Fruit fly (Drosophila melanogaster) whole organism, embryonic: ENCODE data around the gene CG7806.
A peak's percentile ranks its signal among the peaks of the same experiment; 100 is the strongest.

Experiments
- Abd-B ChIP-seq: fragments of 200-800 bp; sonication (Bioruptor generic); optimal IDR thresholded peaks from 2 replicates; lab custom pipeline; 2018; ENCODE audit warnings: missing biosample characterization, mild to moderate bottlenecking, missing genetic modification characterization, moderate library complexity
- CG10209 ChIP-seq: fragments of 200-800 bp; sonication (Bioruptor generic); optimal IDR thresholded peaks from 3 replicates; lab custom pipeline; 2017; ENCODE audit warnings: missing biosample characterization, mild to moderate bottlenecking, missing genetic modification characterization, missing genetic modification reagents
- CG11398 ChIP-seq: fragments of 200-800 bp; sonication (Bioruptor generic); optimal IDR thresholded peaks from 2 replicates; lab custom pipeline; 2016; ENCODE audit warnings: missing biosample characterization, missing genetic modification characterization
- CG11504 ChIP-seq: fragments of 200-800 bp; sonication (Bioruptor generic); optimal IDR thresholded peaks from 3 replicates; lab custom pipeline; 2019; ENCODE audit warnings: missing biosample characterization, mild to moderate bottlenecking, missing genetic modification characterization, moderate library complexity
- CG13287 ChIP-seq: fragments of 200-800 bp; sonication (Bioruptor generic); IDR thresholded peaks from 2 replicates; pipeline ENCODE4 v1.3.6; 2022; ENCODE audit warnings: missing biosample characterization, missing genetic modification characterization; ENCODE audit not compliant: partially characterized antibody
- CG14667 ChIP-seq: fragments of 200-800 bp; sonication (Bioruptor generic); IDR thresholded peaks from 2 replicates; pipeline ENCODE4 v1.3.6; 2022; ENCODE audit warnings: missing biosample characterization, missing genetic modification characterization
- CG15696 ChIP-seq: fragments of 200-800 bp; sonication (Bioruptor generic); optimal IDR thresholded peaks from 2 replicates; lab custom pipeline; 2019; ENCODE audit warnings: missing biosample characterization, mild to moderate bottlenecking, missing genetic modification characterization, moderate library complexity
- CG17829 ChIP-seq: fragments of 200-800 bp; optimal IDR thresholded peaks from 2 replicates; lab custom pipeline; 2019; ENCODE audit warnings: missing biosample characterization, mild to moderate bottlenecking, missing genetic modification characterization, moderate library complexity
- CG18599 ChIP-seq: fragments of 200-800 bp; sonication (Bioruptor generic); optimal IDR thresholded peaks from 3 replicates; lab custom pipeline; 2017; ENCODE audit warnings: missing biosample characterization, missing genetic modification characterization, mild to moderate bottlenecking, moderate library complexity, missing genetic modification reagents
- CG2199 ChIP-seq: fragments of 200-800 bp; sonication (Bioruptor generic); IDR thresholded peaks from 3 replicates; pipeline ENCODE4 v1.3.6; 2022; ENCODE audit warnings: missing biosample characterization, missing genetic modification characterization
- CG30403 ChIP-seq: fragments of 200-800 bp; sonication (Bioruptor generic); optimal IDR thresholded peaks from 3 replicates; lab custom pipeline; 2016; ENCODE audit warnings: missing biosample characterization, missing genetic modification characterization
- CG3281 ChIP-seq: fragments of 200-800 bp; sonication (Bioruptor generic); optimal IDR thresholded peaks from 3 replicates; lab custom pipeline; 2017; ENCODE audit warnings: missing biosample characterization, mild to moderate bottlenecking, missing genetic modification characterization
- CG33557 ChIP-seq: fragments of 200-800 bp; sonication (Bioruptor generic); optimal IDR thresholded peaks from 2 replicates; lab custom pipeline; 2019; ENCODE audit warnings: missing biosample characterization, mild to moderate bottlenecking, missing genetic modification characterization, moderate library complexity
- CG34376 ChIP-seq: fragments of 200-800 bp; sonication (Bioruptor generic); optimal IDR thresholded peaks from 2 replicates; lab custom pipeline; 2018; ENCODE audit warnings: missing biosample characterization, mild to moderate bottlenecking, missing genetic modification characterization
- CG6654 ChIP-seq: fragments of 200-800 bp; sonication (Bioruptor generic); optimal IDR thresholded peaks from 2 replicates; lab custom pipeline; 2017; ENCODE audit warnings: missing biosample characterization, mild to moderate bottlenecking, missing genetic modification characterization
- CG6765 ChIP-seq: fragments of 200-800 bp; sonication (Bioruptor generic); optimal IDR thresholded peaks from 3 replicates; lab custom pipeline; 2017; ENCODE audit warnings: missing biosample characterization, mild to moderate bottlenecking, missing genetic modification characterization
- CG7556 ChIP-seq: fragments of 200-800 bp; sonication (Bioruptor generic); optimal IDR thresholded peaks from 2 replicates; lab custom pipeline; 2017; ENCODE audit warnings: missing biosample characterization, mild to moderate bottlenecking, missing genetic modification characterization
- CG7839 ChIP-seq: fragments of 200-800 bp; sonication (Bioruptor generic); optimal IDR thresholded peaks from 3 replicates; lab custom pipeline; 2018; ENCODE audit warnings: missing biosample characterization, mild to moderate bottlenecking, missing genetic modification characterization, moderate library complexity
- CG9727 ChIP-seq: fragments of 200-800 bp; sonication (Bioruptor generic); optimal IDR thresholded peaks from 3 replicates; lab custom pipeline; 2017; ENCODE audit warnings: missing biosample characterization, mild to moderate bottlenecking, missing genetic modification characterization
- Dbx ChIP-seq: fragments of 200-800 bp; sonication (Bioruptor generic); IDR thresholded peaks from 3 replicates; pipeline ENCODE4 v1.3.6; 2022; ENCODE audit warnings: missing biosample characterization, missing genetic modification characterization
- Deaf1 ChIP-seq: fragments of 200-800 bp; optimal IDR thresholded peaks from 3 replicates; lab custom pipeline; 2019; ENCODE audit warnings: missing biosample characterization, mild to moderate bottlenecking, missing genetic modification characterization, moderate library complexity
- Ets65A ChIP-seq: fragments of 200-800 bp; sonication (Bioruptor generic); peaks from one replicate; lab custom pipeline; 2016; ENCODE audit warnings: missing biosample characterization, missing genetic modification characterization
- Fer3 ChIP-seq: fragments of 200-800 bp; sonication (Bioruptor generic); optimal IDR thresholded peaks from 2 replicates; lab custom pipeline; 2018; ENCODE audit warnings: missing biosample characterization, mild to moderate bottlenecking, missing genetic modification characterization, moderate library complexity
- GATAe ChIP-seq: fragments of 200-800 bp; sonication (Bioruptor generic); conservative IDR thresholded peaks from 2 replicates; pipeline ENCODE4 v1.3.6; 2022; ENCODE audit warnings: missing biosample characterization, missing genetic modification characterization
- Max ChIP-seq: fragments of 200-800 bp; sonication (Bioruptor generic); optimal IDR thresholded peaks from 2 replicates; lab custom pipeline; 2016; ENCODE audit warnings: missing biosample characterization, mild to moderate bottlenecking, missing genetic modification characterization
- Med ChIP-seq: fragments of 200-800 bp; sonication (Bioruptor generic); peaks from one replicate; lab custom pipeline; 2016; ENCODE audit warnings: missing biosample characterization, missing genetic modification characterization, mild to moderate bottlenecking, inconsistent platforms, moderate library complexity
- Meics ChIP-seq: fragments of 200-800 bp; sonication (Bioruptor generic); optimal IDR thresholded peaks from 2 replicates; lab custom pipeline; 2017; ENCODE audit warnings: missing biosample characterization, mild to moderate bottlenecking, missing genetic modification characterization
- Oaz ChIP-seq: fragments of 200-800 bp; sonication (Bioruptor generic); IDR thresholded peaks from 2 replicates; pipeline ENCODE4 v1.3.6; 2022; ENCODE audit warnings: missing biosample characterization, missing genetic modification characterization
- Sin3A ChIP-seq: fragments of >200 bp; optimal IDR thresholded peaks from 2 replicates; lab custom pipeline; 2018
- Six4 ChIP-seq: fragments of 200-800 bp; sonication (Bioruptor generic); optimal IDR thresholded peaks from 2 replicates; lab custom pipeline; 2016; ENCODE audit warnings: missing biosample characterization, missing genetic modification characterization
- TFAM ChIP-seq: fragments of 200-800 bp; sonication (Bioruptor generic); optimal IDR thresholded peaks from 2 replicates; lab custom pipeline; 2017; ENCODE audit warnings: missing biosample characterization, missing genetic modification characterization, inconsistent platforms
- Trl ChIP-seq, 3 experiments: fragments of >200 bp in 2 of 3; fragments of 200-800 bp in 1 of 3; sonication (Bioruptor generic) in 1 of 3; optimal IDR thresholded peaks; 2 replicates in 1 of 3; 3 replicates in 2 of 3; lab custom pipeline; 2016 to 2017; ENCODE audit warnings: missing biosample characterization in 1 of 3, missing genetic modification characterization in 1 of 3
- ab ChIP-seq: fragments of 200-800 bp; sonication (Bioruptor generic); optimal IDR thresholded peaks from 2 replicates; lab custom pipeline; 2016; ENCODE audit warnings: missing biosample characterization, missing genetic modification characterization
- abd-A ChIP-seq: fragments of 200-800 bp; sonication (Bioruptor generic); optimal IDR thresholded peaks from 3 replicates; lab custom pipeline; 2019; ENCODE audit warnings: missing biosample characterization, mild to moderate bottlenecking, missing genetic modification characterization, moderate library complexity
- chinmo ChIP-seq: fragments of 200-800 bp; sonication (Bioruptor generic); IDR thresholded peaks from 4 replicates; pipeline ENCODE4 v1.3.6; 2022; ENCODE audit warnings: missing biosample characterization, missing genetic modification characterization; ENCODE audit not compliant: partially characterized antibody
- cwo ChIP-seq: fragments of 200-800 bp; sonication (Bioruptor generic); optimal IDR thresholded peaks from 3 replicates; lab custom pipeline; 2017; ENCODE audit warnings: missing biosample characterization, missing genetic modification characterization, mild to moderate bottlenecking, moderate library complexity, missing genetic modification reagents
- dmrt99B ChIP-seq: fragments of 200-800 bp; sonication (Bioruptor generic); optimal IDR thresholded peaks from 2 replicates; lab custom pipeline; 2018; ENCODE audit warnings: missing biosample characterization, mild to moderate bottlenecking, missing genetic modification characterization, moderate library complexity
- ems ChIP-seq: fragments of 200-800 bp; sonication (Bioruptor generic); optimal IDR thresholded peaks from 3 replicates; lab custom pipeline; 2016; ENCODE audit warnings: missing biosample characterization, missing genetic modification characterization
- gem ChIP-seq: fragments of 200-800 bp; sonication (Bioruptor generic); optimal IDR thresholded peaks from 2 replicates; lab custom pipeline; 2019; ENCODE audit warnings: missing biosample characterization, mild to moderate bottlenecking, missing genetic modification characterization, moderate library complexity
- gt ChIP-seq: fragments of 200-800 bp; sonication (Bioruptor generic); IDR thresholded peaks from 2 replicates; pipeline ENCODE4 v1.3.6; 2022; ENCODE audit warnings: missing biosample characterization, missing genetic modification characterization
- insv ChIP-seq, 2 experiments: fragments of 200-800 bp; sonication (Bioruptor generic); optimal IDR thresholded peaks; 3 replicates each; lab custom pipeline; 2016 to 2018; ENCODE audit warnings: missing biosample characterization in 2 of 2, missing genetic modification characterization in 2 of 2
- lab ChIP-seq: fragments of 200-800 bp; sonication (Bioruptor generic); optimal IDR thresholded peaks from 3 replicates; lab custom pipeline; 2017; ENCODE audit warnings: missing biosample characterization, missing genetic modification characterization, mild to moderate bottlenecking, moderate library complexity, missing genetic modification reagents
- mld ChIP-seq: fragments of 200-800 bp; sonication (Bioruptor generic); IDR thresholded peaks from 3 replicates; pipeline ENCODE4 v1.3.6; 2022; ENCODE audit warnings: missing biosample characterization, missing genetic modification characterization; ENCODE audit not compliant: partially characterized antibody
- row ChIP-seq: fragments of 200-800 bp; sonication (Bioruptor generic); IDR thresholded peaks from 3 replicates; pipeline ENCODE4 v1.3.6; 2022; ENCODE audit warnings: missing biosample characterization, missing genetic modification characterization
- unc-4 ChIP-seq: fragments of 200-800 bp; sonication (Bioruptor generic); IDR thresholded peaks from 2 replicates; pipeline ENCODE4 v1.3.6; 2022; ENCODE audit warnings: missing biosample characterization, missing genetic modification characterization; ENCODE audit not compliant: partially characterized antibody

The CG7806 gene

DNA sequence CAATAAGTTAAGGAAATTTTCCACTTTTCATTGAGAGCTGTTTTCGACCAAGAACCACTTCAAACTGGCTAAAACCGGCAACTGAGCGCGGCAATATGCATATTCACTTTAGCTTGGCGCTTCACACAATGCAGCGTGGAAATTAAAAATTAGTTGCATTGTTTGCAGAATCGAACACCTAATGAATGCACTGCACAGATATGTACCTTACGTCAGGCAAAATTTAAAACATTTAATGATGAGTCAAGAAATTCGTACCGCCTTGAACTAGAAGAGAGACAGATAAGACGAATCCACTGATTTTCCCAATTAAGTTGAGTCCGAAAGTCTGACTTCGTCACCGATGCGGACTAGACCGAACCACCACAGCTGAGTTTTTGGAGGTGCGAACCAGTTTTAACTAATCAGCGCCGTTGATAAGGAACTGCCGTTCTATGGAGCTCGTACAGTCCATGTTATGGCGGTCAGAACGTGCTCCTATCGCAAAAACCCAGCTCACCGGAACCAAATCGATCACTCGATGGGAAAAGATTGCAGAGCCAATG, 16.7 kb downstream of the CG7806 start (continued):
- TF ChIP-seq mld (GFP tag; lab: Robert Waterston, UW) (no peak), CG6654 (no peak), TFAM (GFP tag; lab: Kevin White, UChicago) (no peak), CG14667 (GFP tag; lab: Robert Waterston, UW) (no peak), Med (no peak), Meics (GFP tag; lab: Kevin White, UChicago) (peak; percentile 54), Ets65A (GFP tag; lab: Kevin White, UChicago) (no peak), gt (GFP tag; lab: Robert Waterston, UW) (no peak), CG33557 (GFP tag; lab: Kevin White, UChicago) (no peak), ab (GFP tag; lab: Kevin White, UChicago) (no peak)

DNA sequence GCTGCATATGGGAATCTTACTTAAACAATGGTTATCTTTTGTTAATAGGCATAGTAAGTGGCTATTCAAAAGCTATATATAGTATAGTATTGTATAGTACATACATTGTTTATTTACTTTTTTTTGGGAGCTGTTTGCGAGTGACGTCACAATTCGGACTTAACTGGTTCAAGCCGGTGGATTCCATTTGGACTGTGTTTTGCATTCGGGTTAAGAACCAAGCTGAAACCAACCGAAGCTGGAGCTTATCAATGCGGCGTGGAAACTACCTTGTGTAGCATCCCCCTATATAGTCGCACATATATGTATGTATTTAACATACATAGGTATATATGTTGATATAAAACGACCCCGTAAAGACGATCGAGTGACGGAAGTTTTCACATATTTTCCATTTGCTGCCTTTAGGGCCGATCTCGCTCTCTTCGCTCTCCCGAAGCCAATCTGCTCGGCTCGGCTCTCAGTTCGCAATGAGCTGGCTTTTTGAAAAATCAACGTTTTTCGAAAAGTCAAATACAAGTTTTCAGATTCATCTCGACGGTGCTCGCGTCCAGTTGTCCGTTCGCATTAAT, 17.4 kb downstream of the CG7806 start:
- peak; percentile 24; the same call in 1 of the 2 replicates for TF ChIP-seq CG13287 (GFP tag; lab: Robert Waterston, UW)
- peak; percentile 34 to 47 for TF ChIP-seq Trl (optimal IDR thresholded peaks at IDR 0.05; lab: Kevin White, UChicago)
- no peak for TF ChIP-seq Trl (GFP tag; optimal IDR thresholded peaks at IDR 0.05; lab: Kevin White, UChicago)
- TF ChIP-seq gem (tag; lab: Kevin White, UChicago): peak; percentile 51
- no peak for TF ChIP-seq GATAe
- TF ChIP-seq Med: peak; percentile 13
- TF ChIP-seq Deaf1 (tag; lab: Kevin White, UChicago): peak; percentile 56
- no peak for TF ChIP-seq CG10209 (GFP tag; lab: Kevin White, UChicago)
- peak; percentile 72 for TF ChIP-seq CG34376 (GFP tag; lab: Kevin White, UChicago)
- no peak for TF ChIP-seq CG15696
- peak; percentile 93 for TF ChIP-seq chinmo (GFP tag; lab: Robert Waterston, UW)

DNA sequence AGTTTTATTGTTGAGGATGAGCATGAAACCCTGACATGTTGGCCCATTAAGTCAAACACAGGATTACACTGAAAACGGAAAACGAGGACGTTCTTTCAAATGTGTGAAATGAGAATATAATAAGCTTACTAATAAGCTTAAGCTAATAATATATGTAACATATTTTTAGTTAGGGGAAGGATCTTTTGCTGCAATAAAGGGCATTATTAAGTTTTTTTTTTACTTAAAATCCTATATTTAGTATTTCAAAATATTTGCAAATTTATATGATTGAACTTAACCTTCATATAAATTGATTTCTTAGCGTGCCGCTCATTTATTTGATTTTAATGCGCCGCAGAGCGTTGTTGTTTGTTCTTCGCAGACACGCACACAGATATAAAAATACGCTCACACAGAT, 22.0 kb downstream of the CG7806 start:
- 0 out of 3 replicates have a peak, but pooled peaks have one; percentile 34 for TF ChIP-seq row (GFP tag; lab: Robert Waterston, UW)
- peak; percentile 27 for TF ChIP-seq Ets65A (GFP tag; lab: Kevin White, UChicago)
- TF ChIP-seq insv (GFP tag; optimal IDR thresholded peaks at IDR 0.05; lab: Kevin White, UChicago): no peak
- peak; percentile 20 for TF ChIP-seq CG3281 (GFP tag; lab: Kevin White, UChicago)
- peak; percentile 33 for TF ChIP-seq dmrt99B
- TF ChIP-seq CG2199: no peak
- 0 out of 3 replicates have a peak, but pooled peaks have one; percentile 5 for TF ChIP-seq Dbx
- peak; percentile 26 for TF ChIP-seq lab
- TF ChIP-seq Sin3A: no peak
- TF ChIP-seq Abd-B (GFP tag; lab: Kevin White, UChicago): peak; percentile 5
- TF ChIP-seq CG7556: peak; percentile 29
- TF ChIP-seq CG18599 (GFP tag; lab: Kevin White, UChicago): peak; percentile 58
- TF ChIP-seq CG6765 (GFP tag; lab: Kevin White, UChicago): no peak
- no peak for TF ChIP-seq CG17829 (tag; lab: Kevin White, UChicago)
- peak; percentile 65 for TF ChIP-seq Med
- no peak for TF ChIP-seq CG30403
- TF ChIP-seq CG11504 (tag; lab: Kevin White, UChicago): peak; percentile 51
- no peak for TF ChIP-seq ems (GFP tag; lab: Kevin White, UChicago)
- TF ChIP-seq cwo (GFP tag; lab: Kevin White, UChicago): peak; percentile 12
- peak; percentile 15 for TF ChIP-seq Fer3
- peak; percentile 11 for TF ChIP-seq CG9727
- TF ChIP-seq CG11398: no peak
- no peak for TF ChIP-seq Max
- no peak for TF ChIP-seq unc-4 (GFP tag; lab: Robert Waterston, UW)
- peak; percentile 32 for TF ChIP-seq CG7839
- TF ChIP-seq Meics (GFP tag; lab: Kevin White, UChicago): peak; percentile 54
- peak; percentile 7 for TF ChIP-seq abd-A (tag; lab: Kevin White, UChicago)
- no peak for TF ChIP-seq Six4
- TF ChIP-seq Oaz (GFP tag; lab: Robert Waterston, UW): no peak
